Worm (Caenorhabditis elegans): ENCODE results near the gene nhr-121.

The nhr-121 gene

DNA sequence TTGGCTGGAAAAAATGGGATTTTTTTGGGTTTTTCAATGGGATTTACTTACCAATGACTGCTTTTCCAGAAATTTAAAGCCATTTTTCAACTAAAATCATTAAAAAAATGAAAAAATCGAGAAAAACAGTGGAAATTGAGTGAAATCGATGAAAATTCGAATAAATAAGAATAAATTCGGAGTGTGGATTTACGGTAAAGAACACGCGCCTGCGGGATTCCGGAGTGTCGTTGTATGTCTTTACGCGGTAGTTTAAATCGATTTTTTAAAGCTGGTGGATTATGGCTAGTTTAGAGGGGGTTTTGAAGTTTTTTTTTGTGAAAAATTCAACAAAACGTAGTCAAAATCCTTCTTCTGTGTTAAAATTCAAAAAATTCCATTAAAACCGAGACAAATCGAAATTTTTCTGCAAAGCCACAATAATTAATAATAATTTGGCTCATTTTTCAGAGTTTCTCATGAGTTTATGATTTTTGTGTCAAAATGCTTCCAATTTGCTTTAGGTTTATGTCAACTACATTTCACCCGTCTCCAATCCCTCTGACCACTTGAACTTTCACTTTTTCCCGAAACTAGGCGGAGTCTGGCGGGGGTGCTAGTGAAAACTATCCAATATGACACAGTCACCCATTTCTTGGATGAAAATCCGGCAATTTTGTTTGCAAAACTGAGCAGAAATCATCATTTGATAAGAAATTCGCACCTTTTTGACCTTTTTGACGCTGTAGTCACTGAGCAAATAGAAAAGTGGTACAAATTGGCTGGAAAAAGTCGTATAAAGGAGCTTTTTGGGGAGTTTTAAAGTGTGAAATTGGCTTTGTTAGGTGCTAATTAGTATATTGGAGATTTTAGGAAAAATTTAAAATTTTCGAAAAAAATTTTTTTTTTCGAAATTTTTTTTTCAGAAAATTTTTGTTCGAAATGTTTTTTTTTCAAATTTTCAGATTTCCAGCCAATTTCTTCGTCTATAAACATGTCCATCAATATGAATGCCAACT lies 53.2 kb downstream of the nhr-121 start, which contains the start of the genes cic-1 and strm-1 (continued):
- TF ChIP-seq elt-3 (tag; optimal IDR thresholded peaks at IDR 0.05): no peak
- no peak for TF ChIP-seq daf-12 (tag; optimal IDR thresholded peaks at IDR 0.05)
